Worm (Caenorhabditis elegans): Measurements from ENCODE around the gene F14H3.14.

DNA sequence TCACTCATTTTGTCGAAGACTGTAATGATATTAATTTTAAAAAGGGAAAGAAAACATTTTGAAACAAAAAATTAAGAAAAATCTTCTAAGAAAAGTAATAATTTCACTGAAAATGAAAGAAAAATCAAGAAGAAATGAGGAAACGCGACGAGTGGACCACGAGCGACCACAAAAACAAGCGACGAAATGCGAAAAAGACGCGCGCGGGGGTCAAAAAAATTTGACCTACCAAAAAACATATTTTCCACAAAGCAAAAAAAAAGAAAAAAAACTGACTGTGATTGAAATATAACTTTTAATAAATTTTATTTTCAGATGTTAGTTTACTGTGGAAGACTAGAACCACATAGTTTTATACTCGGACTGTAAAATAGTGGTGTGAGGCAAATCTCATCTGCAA lies 3.8 kb downstream of the F14H3.14 start, which contains the start of gene F14H3.6:
- TF ChIP-seq ceh-82 (tag; optimal IDR thresholded peaks at IDR 0.05) (no peak), zag-1 (tag; optimal IDR thresholded peaks at IDR 0.05) (no peak)
